1 fruit fly cellular context compared by ENCODE assay signal in genomic region chr3R:21481960-21482359, dm6.
TF ChIP-seq lines count a peak whose summit lies in the region.

TSS of gene Fancm (plus strand) at chr3R:21482325.

TF ChIP-seq in whole organism, embryonic, 481 proteins besides CTCF, POLR2A, EP300 and RAD21 (continued from another document and continues in another):
- TF ChIP-seq CG12769 (tag; optimal IDR thresholded peaks at IDR 0.05; lab: Kevin White, UChicago) (peak; percentile 68), CG4707 (GFP tag; optimal IDR thresholded peaks at IDR 0.05; lab: Kevin White, UChicago) (no peak), ap (GFP tag; IDR thresholded peaks at IDR 0.05; lab: Robert Waterston, UW) (no peak), CG7357 (GFP tag; IDR thresholded peaks at IDR 0.05; lab: Robert Waterston, UW) (no peak), toy (GFP tag; IDR thresholded peaks at IDR 0.05; lab: Robert Waterston, UW) (no peak), CG34422 (GFP tag; IDR thresholded peaks at IDR 0.05; lab: Robert Waterston, UW) (peak; percentile 45; the same call in 2 of the 3 replicates), CG17385 (GFP tag; optimal IDR thresholded peaks at IDR 0.05; lab: Kevin White, UChicago) (peak; percentile 52), Lhr (GFP tag; optimal IDR thresholded peaks at IDR 0.05; lab: Kevin White, UChicago) (peak; percentile 96), CG3847 (GFP tag; IDR thresholded peaks at IDR 0.05; lab: Robert Waterston, UW) (peak; percentile 86), otp (GFP tag; IDR thresholded peaks at IDR 0.05; lab: Robert Waterston, UW) (no peak), CG3726 (GFP tag; IDR thresholded peaks at IDR 0.05; lab: Robert Waterston, UW) (no peak), fru (optimal IDR thresholded peaks at IDR 0.05; lab: Kevin White, UChicago) (no peak), klu (GFP tag; IDR thresholded peaks at IDR 0.05; lab: Robert Waterston, UW) (no peak), stc (GFP tag; IDR thresholded peaks at IDR 0.05; lab: Robert Waterston, UW) (no peak), tll (GFP tag; optimal IDR thresholded peaks at IDR 0.05; lab: Kevin White, UChicago) (no peak), CG3065 (GFP tag; optimal IDR thresholded peaks at IDR 0.05; lab: Kevin White, UChicago) (peak; percentile 32), vfl (GFP tag; optimal IDR thresholded peaks at IDR 0.05; lab: Kevin White, UChicago) (peak; percentile 77), h (optimal IDR thresholded peaks at IDR 0.05; lab: Kevin White, UChicago) (no peak), CG6689 (GFP tag; IDR thresholded peaks at IDR 0.05; lab: Robert Waterston, UW) (no peak), Camta (GFP tag; optimal IDR thresholded peaks at IDR 0.05; lab: Kevin White, UChicago) (peak; percentile 75), CG31388 (GFP tag; optimal IDR thresholded peaks at IDR 0.05; lab: Kevin White, UChicago) (peak; percentile 36), phol (tag; optimal IDR thresholded peaks at IDR 0.05; lab: Kevin White, UChicago) (peak; percentile 85), Hr3 (GFP tag; optimal IDR thresholded peaks at IDR 0.05; lab: Kevin White, UChicago) (peak; percentile 70), CG4360 (GFP tag; IDR thresholded peaks at IDR 0.05; lab: Robert Waterston, UW) (no peak), lbe (GFP tag; optimal IDR thresholded peaks at IDR 0.05; lab: Kevin White, UChicago) (no peak), CG11093 (GFP tag; IDR thresholded peaks at IDR 0.05; lab: Robert Waterston, UW) (no peak; the same call in 2 of the 3 replicates), Xbp1 (GFP tag; optimal IDR thresholded peaks at IDR 0.05; lab: Kevin White, UChicago) (peak; percentile 84), zen (tag; optimal IDR thresholded peaks at IDR 0.05; lab: Kevin White, UChicago) (peak; percentile 59), sens-2 (GFP tag; IDR thresholded peaks at IDR 0.05; lab: Robert Waterston, UW) (no peak), luna (GFP tag; optimal IDR thresholded peaks at IDR 0.05; lab: Kevin White, UChicago) (peak; percentile 57), CG7556 (GFP tag; optimal IDR thresholded peaks at IDR 0.05; lab: Kevin White, UChicago) (peak; percentile 48), dimm (GFP tag; IDR thresholded peaks at IDR 0.05; lab: Robert Waterston, UW) (no peak), kni (GFP tag; optimal IDR thresholded peaks at IDR 0.05; lab: Kevin White, UChicago) (peak; percentile 39), Hey (tag; optimal IDR thresholded peaks at IDR 0.05; lab: Kevin White, UChicago) (no peak), ssp (GFP tag; IDR thresholded peaks at IDR 0.05; lab: Robert Waterston, UW) (peak; percentile 62), MBD-R2 (GFP tag; IDR thresholded peaks at IDR 0.05; lab: Robert Waterston, UW) (peak; percentile 71), Ptx1 (GFP tag; IDR thresholded peaks at IDR 0.05; lab: Robert Waterston, UW) (peak; percentile 70), Dip3 (GFP tag; optimal IDR thresholded peaks at IDR 0.05; lab: Kevin White, UChicago) (peak; percentile 82), Neu2 (GFP tag; optimal IDR thresholded peaks at IDR 0.05; lab: Kevin White, UChicago; ENCODE audit: borderline replicate concordance) (no peak), Ada2b (GFP tag; IDR thresholded peaks at IDR 0.05; lab: Robert Waterston, UW) (no peak), CG7987 (GFP tag; optimal IDR thresholded peaks at IDR 0.05; lab: Kevin White, UChicago) (peak; percentile 43), Atf-2 (GFP tag; optimal IDR thresholded peaks at IDR 0.05; lab: Kevin White, UChicago) (peak; percentile 62), Oli (tag; optimal IDR thresholded peaks at IDR 0.05; lab: Kevin White, UChicago) (peak; percentile 26), CG18476 (GFP tag; optimal IDR thresholded peaks at IDR 0.05; lab: Kevin White, UChicago) (peak; percentile 46), CG6813 (GFP tag; optimal IDR thresholded peaks at IDR 0.05; lab: Kevin White, UChicago) (no peak), ab (GFP tag; optimal IDR thresholded peaks at IDR 0.05; lab: Kevin White, UChicago) (peak; percentile 13), unpg (GFP tag; optimal IDR thresholded peaks at IDR 0.05; lab: Kevin White, UChicago) (peak; percentile 39), MTF-1 (GFP tag; optimal IDR thresholded peaks at IDR 0.05; lab: Kevin White, UChicago; ENCODE audit: borderline replicate concordance) (no peak), CG30403 (GFP tag; optimal IDR thresholded peaks at IDR 0.05; lab: Kevin White, UChicago) (peak; percentile 84), slbo (GFP tag; IDR thresholded peaks at IDR 0.05; lab: Robert Waterston, UW) (peak; percentile 86), gce (GFP tag; IDR thresholded peaks at IDR 0.05; lab: Robert Waterston, UW) (peak; percentile 52; the same call in 1 of the 3 replicates), E2f1 (GFP tag; IDR thresholded peaks at IDR 0.05; lab: Robert Waterston, UW) (peak; percentile 45; the same call in 1 of the 2 replicates), Dp (GFP tag; optimal IDR thresholded peaks at IDR 0.05; lab: Kevin White, UChicago) (peak; percentile 99), CG10462 (GFP tag; optimal IDR thresholded peaks at IDR 0.05; lab: Kevin White, UChicago) (peak; percentile 42), CG7745 (tag; optimal IDR thresholded peaks at IDR 0.05; lab: Kevin White, UChicago) (no peak), Fer2 (tag; optimal IDR thresholded peaks at IDR 0.05; lab: Kevin White, UChicago) (no peak), MESR4 (GFP tag; optimal IDR thresholded peaks at IDR 0.05; lab: Kevin White, UChicago) (no peak), br (optimal IDR thresholded peaks at IDR 0.05; lab: Kevin White, UChicago) (no peak), zf30C (GFP tag; optimal IDR thresholded peaks at IDR 0.05; lab: Kevin White, UChicago) (no peak), Lpt (GFP tag; optimal IDR thresholded peaks at IDR 0.05; lab: Kevin White, UChicago) (no peak), BEAF-32 (GFP tag; optimal IDR thresholded peaks at IDR 0.05; lab: Kevin White, UChicago) (peak; percentile 82), sug (tag; optimal IDR thresholded peaks at IDR 0.05; lab: Kevin White, UChicago) (peak; percentile 72), CG1792 (GFP tag; optimal IDR thresholded peaks at IDR 0.05; lab: Kevin White, UChicago) (peak; percentile 60), Hr78 (GFP tag; optimal IDR thresholded peaks at IDR 0.05; lab: Kevin White, UChicago) (no peak), CG18262 (tag; optimal IDR thresholded peaks at IDR 0.05; lab: Kevin White, UChicago) (peak; percentile 49), sens (GFP tag; lab: Kevin White, UChicago) (peak; percentile 94), CG15479 (GFP tag; optimal IDR thresholded peaks at IDR 0.05; lab: Kevin White, UChicago) (no peak), CG8924 (tag; optimal IDR thresholded peaks at IDR 0.05; lab: Kevin White, UChicago) (peak; percentile 28), CG11398 (GFP tag; optimal IDR thresholded peaks at IDR 0.05; lab: Kevin White, UChicago) (peak; percentile 38), Hand (GFP tag; optimal IDR thresholded peaks at IDR 0.05; lab: Kevin White, UChicago) (no peak), CG34376 (GFP tag; optimal IDR thresholded peaks at IDR 0.05; lab: Kevin White, UChicago) (no peak), btn (GFP tag; optimal IDR thresholded peaks at IDR 0.05; lab: Kevin White, UChicago) (peak; percentile 23), BtbVII (GFP tag; optimal IDR thresholded peaks at IDR 0.05; lab: Kevin White, UChicago) (no peak), Dbx (GFP tag; IDR thresholded peaks at IDR 0.05; lab: Robert Waterston, UW) (peak; percentile 71; the same call in 1 of the 3 replicates), az2 (GFP tag; optimal IDR thresholded peaks at IDR 0.05; lab: Kevin White, UChicago) (peak; percentile 57), Optix (GFP tag; IDR thresholded peaks at IDR 0.05; lab: Robert Waterston, UW) (no peak), CG9797 (GFP tag; optimal IDR thresholded peaks at IDR 0.05; lab: Kevin White, UChicago) (peak; percentile 67), gsb-n (tag; optimal IDR thresholded peaks at IDR 0.05; lab: Kevin White, UChicago) (no peak), vnd (GFP tag; IDR thresholded peaks at IDR 0.05; lab: Robert Waterston, UW; ENCODE audit: partially characterized antibody) (peak; percentile 49; the same call in 1 of the 3 replicates), Dfd (GFP tag; optimal IDR thresholded peaks at IDR 0.05; lab: Kevin White, UChicago) (no peak), Six4 (GFP tag; optimal IDR thresholded peaks at IDR 0.05; lab: Kevin White, UChicago) (peak; percentile 30), CG32767 (GFP tag; IDR thresholded peaks at IDR 0.05; lab: Robert Waterston, UW) (no peak), Doc2 (GFP tag; IDR thresholded peaks at IDR 0.05; lab: Robert Waterston, UW) (no peak), CG12236 (GFP tag; optimal IDR thresholded peaks at IDR 0.05; lab: Kevin White, UChicago) (no peak), CG2712 (tag; optimal IDR thresholded peaks at IDR 0.05; lab: Kevin White, UChicago) (peak; percentile 70), NK7.1 (GFP tag; optimal IDR thresholded peaks at IDR 0.05; lab: Kevin White, UChicago) (peak; percentile 38), hth (optimal IDR thresholded peaks at IDR 0.05; lab: Kevin White, UChicago) (no peak), Rfx (GFP tag; IDR thresholded peaks at IDR 0.05; lab: Robert Waterston, UW) (peak; percentile 82), Scr (GFP tag; IDR thresholded peaks at IDR 0.05; lab: Robert Waterston, UW; ENCODE audit: partially characterized antibody) (peak; percentile 72), CG10321 (GFP tag; IDR thresholded peaks at IDR 0.05; lab: Robert Waterston, UW) (no peak), crc (GFP tag; optimal IDR thresholded peaks at IDR 0.05; lab: Kevin White, UChicago) (peak; percentile 24), Ssrp (tag; optimal IDR thresholded peaks at IDR 0.05; lab: Kevin White, UChicago) (peak; percentile 5), CHES-1-like (GFP tag; optimal IDR thresholded peaks at IDR 0.05; lab: Kevin White, UChicago) (peak; percentile 64), CG11247 (GFP tag; IDR thresholded peaks at IDR 0.05; lab: Robert Waterston, UW) (peak; percentile 65), tio (GFP tag; optimal IDR thresholded peaks at IDR 0.05; lab: Kevin White, UChicago) (no peak), CG5180 (GFP tag; optimal IDR thresholded peaks at IDR 0.05; lab: Kevin White, UChicago) (no peak), Ravus (GFP tag; IDR thresholded peaks at IDR 0.05; lab: Robert Waterston, UW) (no peak), CG2889 (GFP tag; IDR thresholded peaks at IDR 0.05; lab: Robert Waterston, UW) (no peak), CG10959 (GFP tag; IDR thresholded peaks at IDR 0.05; lab: Robert Waterston, UW) (no peak), CG12744 (GFP tag; optimal IDR thresholded peaks at IDR 0.05; lab: Kevin White, UChicago) (peak; percentile 59), eyg (GFP tag; optimal IDR thresholded peaks at IDR 0.05; lab: Kevin White, UChicago) (no peak), CG1602 (GFP tag; optimal IDR thresholded peaks at IDR 0.05; lab: Kevin White, UChicago) (peak; percentile 59), CG31224 (GFP tag; IDR thresholded peaks at IDR 0.05; lab: Robert Waterston, UW) (no peak), CkIIα-i1 (GFP tag; IDR thresholded peaks at IDR 0.05; lab: Robert Waterston, UW) (no peak), Bteb2 (GFP tag; optimal IDR thresholded peaks at IDR 0.05; lab: Kevin White, UChicago) (peak; percentile 44), CG10366 (GFP tag; IDR thresholded peaks at IDR 0.05; lab: Robert Waterston, UW) (peak; percentile 36), tna (GFP tag; IDR thresholded peaks at IDR 0.05; lab: Robert Waterston, UW; ENCODE audit: partially characterized antibody) (no peak), bbx (GFP tag; IDR thresholded peaks at IDR 0.05; lab: Robert Waterston, UW; ENCODE audit: partially characterized antibody) (no peak), Kr (GFP tag; optimal IDR thresholded peaks at IDR 0.05; lab: Kevin White, UChicago) (no peak), jigr1 (GFP tag; IDR thresholded peaks at IDR 0.05; lab: Robert Waterston, UW) (no peak), CG3995 (GFP tag; optimal IDR thresholded peaks at IDR 0.05; lab: Kevin White, UChicago) (peak; percentile 84), CG15696 (tag; optimal IDR thresholded peaks at IDR 0.05; lab: Kevin White, UChicago) (peak; percentile 56), CG10267 (tag; optimal IDR thresholded peaks at IDR 0.05; lab: Kevin White, UChicago) (peak; percentile 100), Pdp1 (GFP tag; optimal IDR thresholded peaks at IDR 0.05; lab: Kevin White, UChicago) (peak; percentile 68 to 69), sob (GFP tag; IDR thresholded peaks at IDR 0.05; lab: Robert Waterston, UW) (peak; percentile 82), CG10979 (tag; optimal IDR thresholded peaks at IDR 0.05; lab: Kevin White, UChicago) (peak; percentile 25), CG4730 (GFP tag; IDR thresholded peaks at IDR 0.05; lab: Robert Waterston, UW) (no peak), CG12071 (GFP tag; optimal IDR thresholded peaks at IDR 0.05; lab: Kevin White, UChicago) (no peak), bcd (GFP tag; optimal IDR thresholded peaks at IDR 0.05; lab: Kevin White, UChicago) (peak; percentile 84), CG18599 (GFP tag; optimal IDR thresholded peaks at IDR 0.05; lab: Kevin White, UChicago) (peak; percentile 25), Hmx (GFP tag; optimal IDR thresholded peaks at IDR 0.05; lab: Kevin White, UChicago) (peak; percentile 20), CG13894 (tag; optimal IDR thresholded peaks at IDR 0.05; lab: Kevin White, UChicago) (no peak), aop (GFP tag; IDR thresholded peaks at IDR 0.05; lab: Robert Waterston, UW) (0 out of 2 replicates have a peak, but pooled peaks have one; percentile 10), dpn (GFP tag; optimal IDR thresholded peaks at IDR 0.05; lab: Kevin White, UChicago) (peak; percentile 77 to 86), fd102C (GFP tag; optimal IDR thresholded peaks at IDR 0.05; lab: Kevin White, UChicago) (peak; percentile 33), GATAe (GFP tag; conservative IDR thresholded peaks at IDR 0.05; lab: Robert Waterston, UW) (no peak), bowl (GFP tag; IDR thresholded peaks at IDR 0.05; lab: Robert Waterston, UW) (no peak), Atf6 (GFP tag; IDR thresholded peaks at IDR 0.05; lab: Robert Waterston, UW) (no peak), CG7372 (GFP tag; IDR thresholded peaks at IDR 0.05; lab: Robert Waterston, UW) (no peak), CG1603 (tag; optimal IDR thresholded peaks at IDR 0.05; lab: Kevin White, UChicago) (peak; percentile 85), al (GFP tag; IDR thresholded peaks at IDR 0.05; lab: Robert Waterston, UW) (peak; percentile 49; the same call in 1 of the 2 replicates), D19B (GFP tag; optimal IDR thresholded peaks at IDR 0.05; lab: Kevin White, UChicago) (no peak), gt (GFP tag; IDR thresholded peaks at IDR 0.05; lab: Robert Waterston, UW) (no peak), Nf-YC (tag; optimal IDR thresholded peaks at IDR 0.05; lab: Kevin White, UChicago) (peak; percentile 62), run (tag; optimal IDR thresholded peaks at IDR 0.05; lab: Kevin White, UChicago) (no peak), kay (GFP tag; optimal IDR thresholded peaks at IDR 0.05; lab: Kevin White, UChicago) (peak; percentile 47)
